Fruit fly (Drosophila melanogaster): ENCODE results near the gene Rpt3R.

Gene Rpt3R

dm6 chr3R:9771519-9771972 lies 15.2 kb upstream of the Rpt3R start, which contains the start of gene CG9471 (continued):
- TF ChIP-seq CG31224 (GFP tag; IDR thresholded peaks at IDR 0.05) = peak; percentile 83
- TF ChIP-seq nerfin-1 (tag; optimal IDR thresholded peaks at IDR 0.05) = peak; percentile 80
- no peak for TF ChIP-seq CG9797 (GFP tag; optimal IDR thresholded peaks at IDR 0.05)
- TF ChIP-seq Max (GFP tag; optimal IDR thresholded peaks at IDR 0.05) = peak; percentile 86
- peak; percentile 87 for TF ChIP-seq nau (GFP tag; optimal IDR thresholded peaks at IDR 0.05)
- TF ChIP-seq CG15269 (tag; optimal IDR thresholded peaks at IDR 0.05) = peak; percentile 95
- TF ChIP-seq pita (GFP tag; optimal IDR thresholded peaks at IDR 0.05) = no peak
- peak; percentile 58 for TF ChIP-seq CG7745 (tag; optimal IDR thresholded peaks at IDR 0.05)
- peak; percentile 89 for TF ChIP-seq CG10267 (tag; optimal IDR thresholded peaks at IDR 0.05)
- no peak for TF ChIP-seq CG1832 (GFP tag; optimal IDR thresholded peaks at IDR 0.05)
- TF ChIP-seq D (optimal IDR thresholded peaks at IDR 0.05) = no peak
- peak; percentile 78 for TF ChIP-seq D (GFP tag; optimal IDR thresholded peaks at IDR 0.05)
- TF ChIP-seq maf-S (GFP tag; optimal IDR thresholded peaks at IDR 0.05) = peak; percentile 86
- peak; percentile 1 for TF ChIP-seq bigmax (GFP tag; optimal IDR thresholded peaks at IDR 0.05)
- no peak for TF ChIP-seq Trl (optimal IDR thresholded peaks at IDR 0.05)
- peak; percentile 93 for TF ChIP-seq Trl (GFP tag; optimal IDR thresholded peaks at IDR 0.05)
- peak; percentile 82 for TF ChIP-seq Atf-2 (GFP tag; optimal IDR thresholded peaks at IDR 0.05)
- peak; percentile 57 for TF ChIP-seq fd102C (GFP tag; optimal IDR thresholded peaks at IDR 0.05)
- TF ChIP-seq CG3065 (GFP tag; optimal IDR thresholded peaks at IDR 0.05) = peak; percentile 60
- TF ChIP-seq CG9215 (GFP tag; IDR thresholded peaks at IDR 0.05) = peak; percentile 87
- TF ChIP-seq chm (GFP tag; IDR thresholded peaks at IDR 0.05) = peak; percentile 93
- no peak for TF ChIP-seq amos (GFP tag; IDR thresholded peaks at IDR 0.05; ENCODE audit: partially characterized antibody)
- TF ChIP-seq CG17328 (GFP tag; IDR thresholded peaks at IDR 0.05) = peak; percentile 91
- peak; percentile 88 for TF ChIP-seq zen (tag; optimal IDR thresholded peaks at IDR 0.05)
- peak; percentile 91 for TF ChIP-seq NfI (GFP tag; optimal IDR thresholded peaks at IDR 0.05)
- TF ChIP-seq gro (GFP tag; optimal IDR thresholded peaks at IDR 0.05) = peak; percentile 89
- TF ChIP-seq pros (GFP tag; optimal IDR thresholded peaks at IDR 0.05) = no peak
- peak; percentile 62 for TF ChIP-seq CG10431 (GFP tag; optimal IDR thresholded peaks at IDR 0.05)
- peak; percentile 90 for TF ChIP-seq CG18262 (tag; optimal IDR thresholded peaks at IDR 0.05)
- TF ChIP-seq cas (GFP tag; IDR thresholded peaks at IDR 0.05) = peak; percentile 91
- peak; percentile 79 for TF ChIP-seq MBD-R2 (GFP tag; IDR thresholded peaks at IDR 0.05)
- peak; percentile 38 for TF ChIP-seq TFAM (GFP tag; optimal IDR thresholded peaks at IDR 0.05)
- TF ChIP-seq onecut (GFP tag; IDR thresholded peaks at IDR 0.05) = peak; percentile 80
- TF ChIP-seq CG17186 (GFP tag; optimal IDR thresholded peaks at IDR 0.05) = peak; percentile 16
- TF ChIP-seq CG34376 (GFP tag; optimal IDR thresholded peaks at IDR 0.05) = peak; percentile 87
- no peak for TF ChIP-seq pan (optimal IDR thresholded peaks at IDR 0.05)
- peak in 1 of 2 experiments; percentile 95 for TF ChIP-seq pan (GFP tag; optimal IDR thresholded peaks at IDR 0.05 in 1 of 2, IDR thresholded peaks at IDR 0.05 in 1 of 2)
- TF ChIP-seq dpn (GFP tag; optimal IDR thresholded peaks at IDR 0.05) = peak; percentile 90 to 93
- peak; percentile 84 for TF ChIP-seq CG11696 (GFP tag; IDR thresholded peaks at IDR 0.05)
- TF ChIP-seq fd3F (GFP tag; optimal IDR thresholded peaks at IDR 0.05) = peak; percentile 89
- no peak for TF ChIP-seq Lpt (GFP tag; optimal IDR thresholded peaks at IDR 0.05)
- TF ChIP-seq Elba2 (GFP tag; optimal IDR thresholded peaks at IDR 0.05) = peak; percentile 54
- TF ChIP-seq CG10366 (GFP tag; IDR thresholded peaks at IDR 0.05) = peak; percentile 93
- peak; percentile 93 for TF ChIP-seq Hand (GFP tag; optimal IDR thresholded peaks at IDR 0.05)
- TF ChIP-seq nmo (GFP tag; optimal IDR thresholded peaks at IDR 0.05) = peak; percentile 92
- peak; percentile 92 for TF ChIP-seq seq (GFP tag; IDR thresholded peaks at IDR 0.05)
- TF ChIP-seq Awh (GFP tag; IDR thresholded peaks at IDR 0.05) = peak; percentile 90
- TF ChIP-seq CG31365 (tag; optimal IDR thresholded peaks at IDR 0.05) = peak; percentile 47
- peak; percentile 88 for TF ChIP-seq CG12071 (GFP tag; optimal IDR thresholded peaks at IDR 0.05)
- TF ChIP-seq CG3407 (GFP tag; optimal IDR thresholded peaks at IDR 0.05) = peak; percentile 75
- peak; percentile 94 for TF ChIP-seq CG12391 (tag; optimal IDR thresholded peaks at IDR 0.05)
- TF ChIP-seq pho (GFP tag; optimal IDR thresholded peaks at IDR 0.05) = peak; percentile 87
